Fruit fly (Drosophila melanogaster): ENCODE data around the gene sws.

- no peak for TF ChIP-seq CG9705 (GFP tag; optimal IDR thresholded peaks at IDR 0.05)
- no peak for TF ChIP-seq Sp1 (GFP tag; optimal IDR thresholded peaks at IDR 0.05)
- TF ChIP-seq Hr78 (GFP tag; optimal IDR thresholded peaks at IDR 0.05): no peak
- TF ChIP-seq woc (GFP tag; optimal IDR thresholded peaks at IDR 0.05): no peak
- TF ChIP-seq fru (GFP tag; optimal IDR thresholded peaks at IDR 0.05): no peak
- TF ChIP-seq Abd-B (GFP tag; optimal IDR thresholded peaks at IDR 0.05): no peak
- TF ChIP-seq OdsH (GFP tag; optimal IDR thresholded peaks at IDR 0.05): no peak
- no peak for TF ChIP-seq rgr (GFP tag; optimal IDR thresholded peaks at IDR 0.05)
- no peak for TF ChIP-seq Jra (GFP tag; optimal IDR thresholded peaks at IDR 0.05)
- no peak for TF ChIP-seq Dif (GFP tag; optimal IDR thresholded peaks at IDR 0.05; ENCODE audit: partially characterized antibody)
Measured at dm6 chrX:7959025-7959424, 9.0 kb downstream of the sws start.
